Fruit fly (Drosophila melanogaster): Measurements from ENCODE around the gene Atg4a.
A peak's percentile ranks its signal among the peaks of the same experiment; 100 is the strongest.

Atg4a gene

DNA sequence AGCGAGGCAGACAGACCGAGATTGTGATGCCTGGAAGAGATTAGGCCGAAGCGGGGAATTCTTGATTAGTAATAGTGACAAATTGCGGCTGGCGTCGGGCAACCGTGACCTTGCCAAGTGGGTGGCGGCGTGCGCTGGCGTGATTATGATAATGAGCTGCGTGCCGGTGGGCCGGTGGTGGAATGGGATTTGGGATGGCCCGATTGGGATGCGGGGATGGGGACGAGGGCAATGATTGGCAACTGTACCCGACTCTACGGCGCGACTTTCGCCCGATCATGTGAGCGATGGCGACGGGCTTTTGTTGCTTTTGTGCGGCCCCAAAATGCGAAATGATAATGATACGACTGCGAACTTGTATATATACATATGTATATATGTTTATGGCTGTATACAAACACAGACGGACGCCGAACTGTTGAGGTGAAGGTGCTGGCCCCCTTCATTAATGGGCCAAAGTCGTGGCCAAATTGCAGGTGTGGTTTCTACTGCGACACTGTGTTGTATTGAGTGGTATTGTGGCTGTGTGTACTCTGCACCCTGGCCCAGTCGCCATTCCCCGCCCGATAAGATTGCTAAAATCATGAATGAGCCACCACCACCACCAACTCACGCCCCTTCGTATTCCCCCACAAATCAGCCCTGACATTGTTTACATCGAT is 36.1 kb downstream of the Atg4a start (continued):
- TF ChIP-seq danr (GFP tag; IDR thresholded peaks at IDR 0.05) (no peak), vfl (GFP tag; optimal IDR thresholded peaks at IDR 0.05) (no peak), CG16815 (GFP tag; optimal IDR thresholded peaks at IDR 0.05) (no peak), Ada2b (GFP tag; IDR thresholded peaks at IDR 0.05) (no peak), zf30C (GFP tag; optimal IDR thresholded peaks at IDR 0.05) (no peak), z (GFP tag; IDR thresholded peaks at IDR 0.05) (no peak), CG7839 (tag; optimal IDR thresholded peaks at IDR 0.05) (no peak), CG8359 (GFP tag; optimal IDR thresholded peaks at IDR 0.05; ENCODE audit: borderline replicate concordance) (no peak), pho (GFP tag; optimal IDR thresholded peaks at IDR 0.05) (no peak), CTCF (GFP tag; optimal IDR thresholded peaks at IDR 0.05) (no peak), lilli (GFP tag; optimal IDR thresholded peaks at IDR 0.05) (no peak), ac (GFP tag; optimal IDR thresholded peaks at IDR 0.05) (no peak), CG10543 (GFP tag; optimal IDR thresholded peaks at IDR 0.05) (peak; percentile 71), Adf1 (GFP tag; IDR thresholded peaks at IDR 0.05) (no peak), Rx (GFP tag; IDR thresholded peaks at IDR 0.05) (no peak), phol (tag; optimal IDR thresholded peaks at IDR 0.05) (no peak), CG7786 (GFP tag; optimal IDR thresholded peaks at IDR 0.05) (no peak), dm (GFP tag; optimal IDR thresholded peaks at IDR 0.05) (no peak), CG32772 (GFP tag; IDR thresholded peaks at IDR 0.05) (no peak), dmrt11E (tag; optimal IDR thresholded peaks at IDR 0.05) (no peak), CG17359 (tag; optimal IDR thresholded peaks at IDR 0.05) (no peak), CG9437 (GFP tag; optimal IDR thresholded peaks at IDR 0.05) (no peak), Dp (GFP tag; optimal IDR thresholded peaks at IDR 0.05) (no peak), shn (GFP tag; optimal IDR thresholded peaks at IDR 0.05) (no peak), Xbp1 (GFP tag; optimal IDR thresholded peaks at IDR 0.05) (no peak), ems (GFP tag; optimal IDR thresholded peaks at IDR 0.05) (no peak), sima (GFP tag; optimal IDR thresholded peaks at IDR 0.05) (no peak), CG3281 (GFP tag; optimal IDR thresholded peaks at IDR 0.05) (peak; percentile 25), gro (GFP tag; optimal IDR thresholded peaks at IDR 0.05) (peak; percentile 6), CG6272 (GFP tag; IDR thresholded peaks at IDR 0.05) (no peak), Bdp1 (GFP tag; optimal IDR thresholded peaks at IDR 0.05) (no peak), tgo (GFP tag; IDR thresholded peaks at IDR 0.05) (no peak), CG13123 (GFP tag; optimal IDR thresholded peaks at IDR 0.05) (no peak), HLH3B (GFP tag; IDR thresholded peaks at IDR 0.05) (no peak), Optix (GFP tag; IDR thresholded peaks at IDR 0.05) (no peak), Med (GFP tag) (peak; percentile 65), unc-4 (GFP tag; IDR thresholded peaks at IDR 0.05; ENCODE audit: partially characterized antibody) (no peak), CG10209 (GFP tag; optimal IDR thresholded peaks at IDR 0.05) (no peak), Sry-δ (GFP tag; optimal IDR thresholded peaks at IDR 0.05) (no peak), CG7987 (GFP tag; optimal IDR thresholded peaks at IDR 0.05) (peak; percentile 77), GATAe (GFP tag; conservative IDR thresholded peaks at IDR 0.05) (peak; percentile 48; the same call in 1 of the 2 replicates), tin (GFP tag; optimal IDR thresholded peaks at IDR 0.05) (no peak), twi (tag; optimal IDR thresholded peaks at IDR 0.05) (no peak), crol (GFP tag; IDR thresholded peaks at IDR 0.05) (peak; percentile 34; the same call in 1 of the 2 replicates), Sin3A (optimal IDR thresholded peaks at IDR 0.05) (no peak), hb (GFP tag; IDR thresholded peaks at IDR 0.05; ENCODE audit: partially characterized antibody) (0 out of 3 replicates have a peak, but pooled peaks have one; percentile 5), CG11695 (GFP tag; IDR thresholded peaks at IDR 0.05) (no peak), Dref (GFP tag; IDR thresholded peaks at IDR 0.05) (no peak), CG1602 (GFP tag; optimal IDR thresholded peaks at IDR 0.05) (no peak), lab (GFP tag; optimal IDR thresholded peaks at IDR 0.05) (peak; percentile 55), ap (GFP tag; IDR thresholded peaks at IDR 0.05) (no peak), pb (GFP tag; optimal IDR thresholded peaks at IDR 0.05) (no peak)

Measured in whole organism, embryonic.